Fruit fly (Drosophila melanogaster) whole organism, embryonic: ENCODE measurements around the gene RSG7.

Experiments
- Abd-B ChIP-seq: fragments of 200-800 bp; sonication (Bioruptor generic); optimal IDR thresholded peaks from 2 replicates; lab custom pipeline; 2018; ENCODE audit warnings: missing biosample characterization, mild to moderate bottlenecking, missing genetic modification characterization, moderate library complexity
- Adf1 ChIP-seq: fragments of 200-800 bp; sonication (Bioruptor generic); IDR thresholded peaks from 2 replicates; pipeline ENCODE4 v1.3.6; 2022; ENCODE audit warnings: missing biosample characterization, missing genetic modification characterization
- Awh ChIP-seq: fragments of 200-800 bp; sonication (Bioruptor generic); IDR thresholded peaks from 2 replicates; pipeline ENCODE4, ENCODE4 v1.3.6; 2022; ENCODE audit warnings: missing biosample characterization, missing genetic modification characterization
- Bdp1 ChIP-seq: fragments of 200-800 bp; sonication (Bioruptor generic); optimal IDR thresholded peaks from 3 replicates; lab custom pipeline; 2016; ENCODE audit warnings: missing biosample characterization, missing genetic modification characterization
- CG10274 ChIP-seq: fragments of 200-800 bp; sonication (Bioruptor generic); optimal IDR thresholded peaks from 3 replicates; lab custom pipeline; 2017; ENCODE audit warnings: missing biosample characterization, mild to moderate bottlenecking, missing genetic modification characterization
- CG13287 ChIP-seq: fragments of 200-800 bp; sonication (Bioruptor generic); IDR thresholded peaks from 2 replicates; pipeline ENCODE4 v1.3.6; 2022; ENCODE audit warnings: missing biosample characterization, missing genetic modification characterization; ENCODE audit not compliant: partially characterized antibody
- CG13894 ChIP-seq: fragments of 200-800 bp; sonication (Bioruptor generic); optimal IDR thresholded peaks from 3 replicates; lab custom pipeline; 2018; ENCODE audit warnings: missing biosample characterization, mild to moderate bottlenecking, missing genetic modification characterization, moderate library complexity
- CG14667 ChIP-seq: fragments of 200-800 bp; sonication (Bioruptor generic); IDR thresholded peaks from 2 replicates; pipeline ENCODE4 v1.3.6; 2022; ENCODE audit warnings: missing biosample characterization, missing genetic modification characterization
- CG15479 ChIP-seq: fragments of 200-800 bp; sonication (Bioruptor generic); optimal IDR thresholded peaks from 3 replicates; lab custom pipeline; 2019; ENCODE audit warnings: missing biosample characterization, mild to moderate bottlenecking, missing genetic modification characterization, moderate library complexity
- CG15514 ChIP-seq: fragments of 200-800 bp; sonication (Bioruptor generic); optimal IDR thresholded peaks from 3 replicates; lab custom pipeline; 2017; ENCODE audit warnings: missing biosample characterization, missing genetic modification characterization, mild to moderate bottlenecking, moderate library complexity, missing genetic modification reagents
- CG15601 ChIP-seq: fragments of 200-800 bp; sonication (Bioruptor generic); optimal IDR thresholded peaks from 3 replicates; lab custom pipeline; 2019; ENCODE audit warnings: missing biosample characterization, mild to moderate bottlenecking, missing genetic modification characterization, moderate library complexity
- CG16815 ChIP-seq: fragments of 200-800 bp; sonication (Bioruptor generic); optimal IDR thresholded peaks from 3 replicates; lab custom pipeline; 2017; ENCODE audit warnings: missing biosample characterization, mild to moderate bottlenecking, missing genetic modification characterization
- CG17359 ChIP-seq: fragments of 200-800 bp; sonication (Bioruptor generic); optimal IDR thresholded peaks from 3 replicates; lab custom pipeline; 2018; ENCODE audit warnings: missing biosample characterization, mild to moderate bottlenecking, missing genetic modification characterization, moderate library complexity
- CG1792 ChIP-seq: fragments of 200-800 bp; sonication (Bioruptor generic); optimal IDR thresholded peaks from 2 replicates; lab custom pipeline; 2016; ENCODE audit warnings: missing biosample characterization, missing genetic modification characterization
- CG2129 ChIP-seq: fragments of 200-800 bp; sonication (Bioruptor generic); IDR thresholded peaks from 2 replicates; pipeline ENCODE4 v1.3.6; 2022; ENCODE audit warnings: missing biosample characterization, missing genetic modification characterization; ENCODE audit not compliant: partially characterized antibody
- CG30020 ChIP-seq: fragments of 200-800 bp; optimal IDR thresholded peaks from 2 replicates; lab custom pipeline; 2019; ENCODE audit warnings: missing biosample characterization, mild to moderate bottlenecking, missing genetic modification characterization, moderate library complexity
- CG5953 ChIP-seq: fragments of 200-800 bp; sonication (Bioruptor generic); IDR thresholded peaks from 2 replicates; pipeline ENCODE4 v1.3.6; 2022; ENCODE audit warnings: missing biosample characterization, missing genetic modification characterization
- CG7556 ChIP-seq: fragments of 200-800 bp; sonication (Bioruptor generic); optimal IDR thresholded peaks from 2 replicates; lab custom pipeline; 2017; ENCODE audit warnings: missing biosample characterization, mild to moderate bottlenecking, missing genetic modification characterization
- CG7745 ChIP-seq: fragments of 200-800 bp; sonication (Bioruptor generic); optimal IDR thresholded peaks from 2 replicates; lab custom pipeline; 2018; ENCODE audit warnings: missing biosample characterization, mild to moderate bottlenecking, missing genetic modification characterization, moderate library complexity
- CG9437 ChIP-seq: fragments of 200-800 bp; sonication (Bioruptor generic); optimal IDR thresholded peaks from 2 replicates; lab custom pipeline; 2018; ENCODE audit warnings: missing biosample characterization, mild to moderate bottlenecking, missing genetic modification characterization
- CG9797 ChIP-seq: fragments of 200-800 bp; sonication (Bioruptor generic); optimal IDR thresholded peaks from 3 replicates; lab custom pipeline; 2018; ENCODE audit warnings: missing biosample characterization, mild to moderate bottlenecking, missing genetic modification characterization
- Dbx ChIP-seq: fragments of 200-800 bp; sonication (Bioruptor generic); IDR thresholded peaks from 3 replicates; pipeline ENCODE4 v1.3.6; 2022; ENCODE audit warnings: missing biosample characterization, missing genetic modification characterization
- Dll ChIP-seq: fragments of 200-800 bp; sonication (Bioruptor generic); IDR thresholded peaks from 4 replicates; pipeline ENCODE4 v1.3.6; 2022; ENCODE audit warnings: missing biosample characterization, missing genetic modification characterization; ENCODE audit not compliant: partially characterized antibody
- E2f1 ChIP-seq: fragments of 200-800 bp; sonication (Bioruptor generic); IDR thresholded peaks from 2 replicates; pipeline ENCODE4 v1.3.6; 2022; ENCODE audit warnings: missing biosample characterization, missing genetic modification characterization
- Ets65A ChIP-seq: fragments of 200-800 bp; sonication (Bioruptor generic); peaks from one replicate; lab custom pipeline; 2016; ENCODE audit warnings: missing biosample characterization, missing genetic modification characterization
- Fer1 ChIP-seq: fragments of 200-800 bp; sonication (Bioruptor generic); optimal IDR thresholded peaks from 2 replicates; lab custom pipeline; 2017; ENCODE audit warnings: missing biosample characterization, mild to moderate bottlenecking, missing genetic modification characterization
- Fer3 ChIP-seq: fragments of 200-800 bp; sonication (Bioruptor generic); optimal IDR thresholded peaks from 2 replicates; lab custom pipeline; 2018; ENCODE audit warnings: missing biosample characterization, mild to moderate bottlenecking, missing genetic modification characterization, moderate library complexity
- Gug ChIP-seq: fragments of 200-800 bp; sonication (Bioruptor generic); IDR thresholded peaks from 4 replicates; pipeline ENCODE4 v1.3.6; 2022; ENCODE audit warnings: missing biosample characterization, missing genetic modification characterization
- H15 ChIP-seq: fragments of 200-800 bp; sonication (Bioruptor generic); IDR thresholded peaks from 3 replicates; pipeline ENCODE4 v1.3.6; 2022; ENCODE audit warnings: missing biosample characterization, missing genetic modification characterization
- HLH54F ChIP-seq: fragments of 200-800 bp; sonication (Bioruptor generic); optimal IDR thresholded peaks from 3 replicates; lab custom pipeline; 2016; ENCODE audit warnings: missing biosample characterization, missing genetic modification characterization
- Kr ChIP-seq: fragments of 200-800 bp; sonication (Bioruptor generic); optimal IDR thresholded peaks from 2 replicates; lab custom pipeline; 2017; ENCODE audit warnings: missing biosample characterization, mild to moderate bottlenecking, missing genetic modification characterization
- Lhr ChIP-seq: fragments of 200-800 bp; sonication (Bioruptor generic); optimal IDR thresholded peaks from 3 replicates; lab custom pipeline; 2017; ENCODE audit warnings: mild to moderate bottlenecking, missing biosample characterization, missing genetic modification reagents, missing genetic modification characterization
- NK7.1 ChIP-seq: fragments of 200-800 bp; sonication (Bioruptor generic); optimal IDR thresholded peaks from 3 replicates; lab custom pipeline; 2016; ENCODE audit warnings: missing biosample characterization, missing genetic modification characterization
- Trl ChIP-seq, 3 experiments: fragments of >200 bp in 2 of 3; fragments of 200-800 bp in 1 of 3; sonication (Bioruptor generic) in 1 of 3; optimal IDR thresholded peaks; 2 replicates in 1 of 3; 3 replicates in 2 of 3; lab custom pipeline; 2016 to 2017; ENCODE audit warnings: missing biosample characterization in 1 of 3, missing genetic modification characterization in 1 of 3
- ap ChIP-seq: fragments of 200-800 bp; sonication (Bioruptor generic); IDR thresholded peaks from 2 replicates; pipeline ENCODE4 v1.3.6; 2022; ENCODE audit warnings: missing biosample characterization, missing genetic modification characterization
- ase ChIP-seq: fragments of 200-800 bp; sonication (Bioruptor generic); IDR thresholded peaks from 3 replicates; pipeline ENCODE4 v1.3.6; 2022; ENCODE audit warnings: missing biosample characterization, missing genetic modification characterization
- bigmax ChIP-seq: fragments of 200-800 bp; sonication (Bioruptor generic); optimal IDR thresholded peaks from 2 replicates; lab custom pipeline; 2018; ENCODE audit warnings: missing biosample characterization, mild to moderate bottlenecking, missing genetic modification characterization
- br ChIP-seq: fragments of >200 bp; optimal IDR thresholded peaks from 2 replicates; lab custom pipeline; 2017
- cwo ChIP-seq: fragments of 200-800 bp; sonication (Bioruptor generic); optimal IDR thresholded peaks from 3 replicates; lab custom pipeline; 2017; ENCODE audit warnings: missing biosample characterization, missing genetic modification characterization, mild to moderate bottlenecking, moderate library complexity, missing genetic modification reagents
- eve ChIP-seq, 2 experiments: fragments of >200 bp; optimal IDR thresholded peaks; 2 replicates each; lab custom pipeline; 2017; ENCODE audit warnings: missing biosample characterization in 2 of 2, missing genetic modification characterization in 2 of 2
- gro ChIP-seq: fragments of 200-800 bp; sonication (Bioruptor generic); optimal IDR thresholded peaks from 2 replicates; lab custom pipeline; 2016; ENCODE audit warnings: missing biosample characterization, missing genetic modification characterization
- gt ChIP-seq: fragments of 200-800 bp; sonication (Bioruptor generic); IDR thresholded peaks from 2 replicates; pipeline ENCODE4 v1.3.6; 2022; ENCODE audit warnings: missing biosample characterization, missing genetic modification characterization
- hb ChIP-seq: fragments of 200-800 bp; sonication (Bioruptor generic); IDR thresholded peaks from 3 replicates; pipeline ENCODE4 v1.3.6; 2022; ENCODE audit warnings: missing biosample characterization, missing genetic modification characterization; ENCODE audit not compliant: partially characterized antibody
- jigr1 ChIP-seq: fragments of 200-800 bp; sonication (Bioruptor generic); IDR thresholded peaks from 3 replicates; pipeline ENCODE4 v1.3.6; 2022; ENCODE audit warnings: missing biosample characterization, missing genetic modification characterization
- prd ChIP-seq, 3 experiments: fragments of >200 bp in 2 of 3; fragments of 200-800 bp in 1 of 3; sonication (Bioruptor generic) in 1 of 3; optimal IDR thresholded peaks in 2 of 3; IDR thresholded peaks in 1 of 3; 2 replicates in 2 of 3; 3 replicates in 1 of 3; pipeline versions ENCODE4 v1.3.6 to Lab custom; 2017 to 2022; ENCODE audit warnings: missing biosample characterization in 1 of 3, missing genetic modification characterization in 1 of 3
- sd ChIP-seq: fragments of 200-800 bp; sonication (Bioruptor generic); optimal IDR thresholded peaks from 3 replicates; lab custom pipeline; 2018; ENCODE audit warnings: missing biosample characterization, mild to moderate bottlenecking, missing genetic modification characterization, moderate library complexity
- sug ChIP-seq: fragments of 200-800 bp; optimal IDR thresholded peaks from 2 replicates; lab custom pipeline; 2019; ENCODE audit warnings: missing biosample characterization, mild to moderate bottlenecking, missing genetic modification characterization, moderate library complexity
- tll ChIP-seq, 2 experiments: fragments of 200-800 bp in 1 of 2; fragments of >200 bp in 1 of 2; sonication (Bioruptor generic) in 1 of 2; optimal IDR thresholded peaks; 2 replicates each; lab custom pipeline; 2017 to 2019; ENCODE audit warnings: missing biosample characterization in 2 of 2, missing genetic modification characterization in 2 of 2, mild to moderate bottlenecking in 1 of 2, moderate library complexity in 1 of 2
- unc-4 ChIP-seq: fragments of 200-800 bp; sonication (Bioruptor generic); IDR thresholded peaks from 2 replicates; pipeline ENCODE4 v1.3.6; 2022; ENCODE audit warnings: missing biosample characterization, missing genetic modification characterization; ENCODE audit not compliant: partially characterized antibody

RSG7 gene

dm6 chrX:16833097-16833496, 11.1 kb downstream of the RSG7 start (continued):
- TF ChIP-seq Fer3 (peak; percentile 49), hb (GFP tag; lab: Robert Waterston, UW) (no peak), tll (GFP tag; optimal IDR thresholded peaks at IDR 0.05; lab: Kevin White, UChicago) (no peak), Kr (no peak), CG1792 (peak; percentile 55), NK7.1 (GFP tag; lab: Kevin White, UChicago) (no peak), Trl (optimal IDR thresholded peaks at IDR 0.05; lab: Kevin White, UChicago) (no peak), Trl (GFP tag; optimal IDR thresholded peaks at IDR 0.05; lab: Kevin White, UChicago) (peak; percentile 65), CG5953 (GFP tag; lab: Robert Waterston, UW) (peak; percentile 77), gro (GFP tag; lab: Kevin White, UChicago) (no peak), CG14667 (GFP tag; lab: Robert Waterston, UW) (peak; percentile 70; the same call in 1 of the 2 replicates), Adf1 (GFP tag; lab: Robert Waterston, UW) (no peak), Bdp1 (peak; percentile 27), CG2129 (GFP tag; lab: Robert Waterston, UW) (no peak), CG9437 (GFP tag; lab: Kevin White, UChicago) (peak; percentile 65), Dll (GFP tag; lab: Robert Waterston, UW) (no peak), unc-4 (no peak), CG15479 (GFP tag; lab: Kevin White, UChicago) (no peak), CG13894 (tag; lab: Kevin White, UChicago) (no peak), E2f1 (GFP tag; lab: Robert Waterston, UW) (peak; percentile 64; the same call in 1 of the 2 replicates), CG15601 (tag; lab: Kevin White, UChicago) (peak; percentile 83), CG7745 (tag; lab: Kevin White, UChicago) (no peak), CG10274 (GFP tag; lab: Kevin White, UChicago) (peak; percentile 4), Dbx (GFP tag; lab: Robert Waterston, UW) (no peak), sd (no peak), Ets65A (GFP tag; lab: Kevin White, UChicago) (peak; percentile 80), CG15514 (GFP tag; lab: Kevin White, UChicago) (peak; percentile 22), CG9797 (GFP tag; lab: Kevin White, UChicago) (no peak), Fer1 (GFP tag; lab: Kevin White, UChicago) (peak; percentile 57), CG7556 (peak; percentile 61), CG13287 (no peak), eve (GFP tag; optimal IDR thresholded peaks at IDR 0.05; lab: Kevin White, UChicago) (peak in 1 of 2 experiments; percentile 90), ap (GFP tag; lab: Robert Waterston, UW) (peak; percentile 70), jigr1 (GFP tag; lab: Robert Waterston, UW) (peak; percentile 55; the same call in 1 of the 3 replicates), CG16815 (GFP tag; lab: Kevin White, UChicago) (peak; percentile 24), CG17359 (tag; lab: Kevin White, UChicago) (peak; percentile 81), gt (GFP tag; lab: Robert Waterston, UW) (peak; percentile 34; the same call in 1 of the 2 replicates), cwo (GFP tag; lab: Kevin White, UChicago) (peak; percentile 36), Gug (GFP tag; lab: Robert Waterston, UW) (peak; percentile 44; the same call in 3 of the 4 replicates), CG30020 (tag; lab: Kevin White, UChicago) (peak; percentile 22), Lhr (GFP tag; lab: Kevin White, UChicago) (peak; percentile 45), H15 (GFP tag; lab: Robert Waterston, UW) (peak; percentile 65), Awh (GFP tag; lab: Robert Waterston, UW) (peak; percentile 74), prd (optimal IDR thresholded peaks at IDR 0.05; lab: Kevin White, UChicago) (no peak), prd (GFP tag; IDR thresholded peaks at IDR 0.05; lab: Robert Waterston, UW) (peak; percentile 77), ase (GFP tag; lab: Robert Waterston, UW) (peak; percentile 51; the same call in 1 of the 3 replicates), br (no peak), bigmax (no peak), HLH54F (GFP tag; lab: Kevin White, UChicago) (peak; percentile 22), Abd-B (peak; percentile 57), sug (tag; lab: Kevin White, UChicago) (no peak)
